Fruit fly (Drosophila melanogaster) whole organism, embryonic: ENCODE results near the gene APC4.

Experiments used
- ATbp ChIP-seq: fragments of 200-800 bp; sonication (Bioruptor generic); optimal IDR thresholded peaks from 2 replicates; lab custom pipeline; 2017; ENCODE audit warnings: missing biosample characterization, mild to moderate bottlenecking, missing genetic modification characterization, missing genetic modification reagents
- Atf-2 ChIP-seq: fragments of 200-800 bp; sonication (Bioruptor generic); optimal IDR thresholded peaks from 2 replicates; lab custom pipeline; 2016; ENCODE audit warnings: missing biosample characterization, missing genetic modification characterization
- B-H2 ChIP-seq: fragments of 200-800 bp; sonication (Bioruptor generic); optimal IDR thresholded peaks from 2 replicates; lab custom pipeline; 2018; ENCODE audit warnings: missing biosample characterization, mild to moderate bottlenecking, missing genetic modification characterization
- CG10147 ChIP-seq: fragments of 200-800 bp; sonication (Bioruptor generic); optimal IDR thresholded peaks from 2 replicates; lab custom pipeline; 2019; ENCODE audit warnings: missing biosample characterization, mild to moderate bottlenecking, missing genetic modification characterization, moderate library complexity
- CG11398 ChIP-seq: fragments of 200-800 bp; sonication (Bioruptor generic); optimal IDR thresholded peaks from 2 replicates; lab custom pipeline; 2016; ENCODE audit warnings: missing biosample characterization, missing genetic modification characterization
- CG11504 ChIP-seq: fragments of 200-800 bp; sonication (Bioruptor generic); optimal IDR thresholded peaks from 3 replicates; lab custom pipeline; 2019; ENCODE audit warnings: missing biosample characterization, mild to moderate bottlenecking, missing genetic modification characterization, moderate library complexity
- CG12391 ChIP-seq: fragments of 200-800 bp; sonication (Bioruptor generic); optimal IDR thresholded peaks from 3 replicates; lab custom pipeline; 2018; ENCODE audit warnings: missing biosample characterization, mild to moderate bottlenecking, missing genetic modification characterization, moderate library complexity
- CG12659 ChIP-seq: fragments of 200-800 bp; sonication (Bioruptor generic); optimal IDR thresholded peaks from 3 replicates; lab custom pipeline; 2017; ENCODE audit warnings: mild to moderate bottlenecking, missing biosample characterization, missing genetic modification reagents, missing genetic modification characterization
- CG18011 ChIP-seq: fragments of 200-800 bp; sonication (Bioruptor generic); optimal IDR thresholded peaks from 2 replicates; lab custom pipeline; 2017; ENCODE audit warnings: missing biosample characterization, missing genetic modification characterization, mild to moderate bottlenecking, moderate library complexity, missing genotype
- CG18476 ChIP-seq: fragments of 200-800 bp; sonication (Bioruptor generic); optimal IDR thresholded peaks from 2 replicates; lab custom pipeline; 2016; ENCODE audit warnings: missing biosample characterization, mild to moderate bottlenecking, missing genetic modification characterization
- CG2202 ChIP-seq: fragments of 200-800 bp; sonication (Bioruptor generic); optimal IDR thresholded peaks from 2 replicates; lab custom pipeline; 2018; ENCODE audit warnings: missing biosample characterization, mild to moderate bottlenecking, missing genetic modification characterization
- CG2678 ChIP-seq: fragments of 200-800 bp; sonication (Bioruptor generic); optimal IDR thresholded peaks from 3 replicates; lab custom pipeline; 2019; ENCODE audit warnings: missing biosample characterization, mild to moderate bottlenecking, missing genetic modification characterization, moderate library complexity
- CG33557 ChIP-seq: fragments of 200-800 bp; sonication (Bioruptor generic); optimal IDR thresholded peaks from 2 replicates; lab custom pipeline; 2019; ENCODE audit warnings: missing biosample characterization, mild to moderate bottlenecking, missing genetic modification characterization, moderate library complexity
- CG3407 ChIP-seq: fragments of 200-800 bp; sonication (Bioruptor generic); optimal IDR thresholded peaks from 2 replicates; lab custom pipeline; 2018; ENCODE audit warnings: missing biosample characterization, mild to moderate bottlenecking, missing genetic modification characterization
- CG6654 ChIP-seq: fragments of 200-800 bp; sonication (Bioruptor generic); optimal IDR thresholded peaks from 2 replicates; lab custom pipeline; 2017; ENCODE audit warnings: missing biosample characterization, mild to moderate bottlenecking, missing genetic modification characterization
- CG6791 ChIP-seq: fragments of 200-800 bp; sonication (Bioruptor generic); IDR thresholded peaks from 3 replicates; pipeline ENCODE4 v1.3.6; 2022; ENCODE audit warnings: missing biosample characterization, missing genetic modification characterization; ENCODE audit not compliant: partially characterized antibody
- CG7745 ChIP-seq: fragments of 200-800 bp; sonication (Bioruptor generic); optimal IDR thresholded peaks from 2 replicates; lab custom pipeline; 2018; ENCODE audit warnings: missing biosample characterization, mild to moderate bottlenecking, missing genetic modification characterization, moderate library complexity
- CG8089 ChIP-seq: fragments of 200-800 bp; sonication (Bioruptor generic); optimal IDR thresholded peaks from 3 replicates; lab custom pipeline; 2016; ENCODE audit warnings: missing biosample characterization, missing genetic modification characterization
- CG9727 ChIP-seq: fragments of 200-800 bp; sonication (Bioruptor generic); optimal IDR thresholded peaks from 3 replicates; lab custom pipeline; 2017; ENCODE audit warnings: missing biosample characterization, mild to moderate bottlenecking, missing genetic modification characterization
- Dad ChIP-seq: fragments of 200-800 bp; sonication (Bioruptor generic); optimal IDR thresholded peaks from 3 replicates; lab custom pipeline; 2016; ENCODE audit warnings: missing biosample characterization, missing genetic modification characterization
- Dp ChIP-seq: fragments of 200-800 bp; sonication (Bioruptor generic); optimal IDR thresholded peaks from 2 replicates; lab custom pipeline; 2018; ENCODE audit warnings: missing biosample characterization, mild to moderate bottlenecking, missing genetic modification characterization, moderate library complexity
- Fer3 ChIP-seq: fragments of 200-800 bp; sonication (Bioruptor generic); optimal IDR thresholded peaks from 2 replicates; lab custom pipeline; 2018; ENCODE audit warnings: missing biosample characterization, mild to moderate bottlenecking, missing genetic modification characterization, moderate library complexity
- HLH4C ChIP-seq: fragments of 200-800 bp; sonication (Bioruptor generic); IDR thresholded peaks from 3 replicates; pipeline ENCODE4 v1.3.6; 2022; ENCODE audit warnings: missing biosample characterization, missing genetic modification characterization; ENCODE audit not compliant: partially characterized antibody
- Hey ChIP-seq: fragments of 200-800 bp; sonication (Bioruptor generic); optimal IDR thresholded peaks from 3 replicates; lab custom pipeline; 2018; ENCODE audit warnings: missing biosample characterization, mild to moderate bottlenecking, missing genetic modification characterization
- HmgZ ChIP-seq: fragments of 200-800 bp; sonication (Bioruptor generic); optimal IDR thresholded peaks from 2 replicates; lab custom pipeline; 2018; ENCODE audit warnings: missing biosample characterization, mild to moderate bottlenecking, missing genetic modification characterization
- Hmr ChIP-seq: fragments of 200-800 bp; sonication (Bioruptor generic); optimal IDR thresholded peaks from 3 replicates; lab custom pipeline; 2017; ENCODE audit warnings: mild to moderate bottlenecking, missing biosample characterization, missing genetic modification reagents, missing genetic modification characterization
- Mad ChIP-seq: fragments of 200-800 bp; sonication (Bioruptor generic); optimal IDR thresholded peaks from 2 replicates; lab custom pipeline; 2016; ENCODE audit warnings: missing biosample characterization, missing genetic modification characterization
- Myb ChIP-seq: fragments of 200-800 bp; sonication (Bioruptor generic); optimal IDR thresholded peaks from 2 replicates; lab custom pipeline; 2016; ENCODE audit warnings: missing biosample characterization, missing genetic modification characterization
- NC2α ChIP-seq: fragments of 200-800 bp; sonication (Bioruptor generic); optimal IDR thresholded peaks from 2 replicates; lab custom pipeline; 2016; ENCODE audit warnings: missing biosample characterization, missing genetic modification characterization
- NfI ChIP-seq: fragments of 200-800 bp; sonication (Bioruptor generic); optimal IDR thresholded peaks from 3 replicates; lab custom pipeline; 2018; ENCODE audit warnings: missing biosample characterization, mild to moderate bottlenecking, missing genetic modification characterization, moderate library complexity
- Oaz ChIP-seq: fragments of 200-800 bp; sonication (Bioruptor generic); IDR thresholded peaks from 2 replicates; pipeline ENCODE4 v1.3.6; 2022; ENCODE audit warnings: missing biosample characterization, missing genetic modification characterization
- PHDP ChIP-seq: fragments of 200-800 bp; sonication (Bioruptor generic); optimal IDR thresholded peaks from 3 replicates; lab custom pipeline; 2018; ENCODE audit warnings: missing biosample characterization, mild to moderate bottlenecking, missing genetic modification characterization, moderate library complexity
- Ravus ChIP-seq: fragments of 200-800 bp; sonication (Bioruptor generic); IDR thresholded peaks from 2 replicates; pipeline ENCODE4 v1.3.6; 2022; ENCODE audit warnings: missing biosample characterization, missing genetic modification characterization
- Sox100B ChIP-seq: fragments of 200-800 bp; sonication (Bioruptor generic); optimal IDR thresholded peaks from 3 replicates; lab custom pipeline; 2018; ENCODE audit warnings: missing biosample characterization, mild to moderate bottlenecking, missing genetic modification characterization
- Stat92E ChIP-seq, 3 experiments: fragments of >200 bp in 2 of 3; fragments of 200-800 bp in 1 of 3; sonication (Bioruptor generic) in 1 of 3; optimal IDR thresholded peaks; 2 replicates each; lab custom pipeline; 2017 to 2019; ENCODE audit warnings: missing biosample characterization in 3 of 3, missing genetic modification characterization in 3 of 3, mild to moderate bottlenecking in 1 of 3, moderate library complexity in 1 of 3
- ac ChIP-seq: fragments of 200-800 bp; sonication (Bioruptor generic); optimal IDR thresholded peaks from 3 replicates; lab custom pipeline; 2017; ENCODE audit warnings: missing biosample characterization, mild to moderate bottlenecking, missing genetic modification characterization
- az2 ChIP-seq: fragments of 200-800 bp; sonication (Bioruptor generic); optimal IDR thresholded peaks from 3 replicates; lab custom pipeline; 2016; ENCODE audit warnings: missing biosample characterization, missing genetic modification characterization
- bigmax ChIP-seq: fragments of 200-800 bp; sonication (Bioruptor generic); optimal IDR thresholded peaks from 2 replicates; lab custom pipeline; 2018; ENCODE audit warnings: missing biosample characterization, mild to moderate bottlenecking, missing genetic modification characterization
- corto ChIP-seq: fragments of 200-800 bp; sonication (Bioruptor generic); optimal IDR thresholded peaks from 2 replicates; lab custom pipeline; 2016; ENCODE audit warnings: missing biosample characterization, mild to moderate bottlenecking, missing genetic modification characterization, moderate library complexity
- exex ChIP-seq: fragments of 200-800 bp; sonication (Bioruptor generic); optimal IDR thresholded peaks from 4 replicates; lab custom pipeline; 2018; ENCODE audit warnings: missing biosample characterization, mild to moderate bottlenecking, missing genetic modification characterization, moderate library complexity
- fd3F ChIP-seq: fragments of 200-800 bp; sonication (Bioruptor generic); optimal IDR thresholded peaks from 2 replicates; lab custom pipeline; 2018; ENCODE audit warnings: missing biosample characterization, mild to moderate bottlenecking, missing genetic modification characterization, moderate library complexity
- gro ChIP-seq: fragments of 200-800 bp; sonication (Bioruptor generic); optimal IDR thresholded peaks from 2 replicates; lab custom pipeline; 2016; ENCODE audit warnings: missing biosample characterization, missing genetic modification characterization
- lola ChIP-seq, 3 experiments: fragments of >200 bp in 2 of 3; fragments of 200-800 bp in 1 of 3; sonication (Bioruptor generic) in 1 of 3; optimal IDR thresholded peaks; 2 replicates each; lab custom pipeline; 2017 to 2019; ENCODE audit warnings: missing biosample characterization in 3 of 3, missing genetic modification characterization in 3 of 3, mild to moderate bottlenecking in 1 of 3, moderate library complexity in 1 of 3
- mld ChIP-seq: fragments of 200-800 bp; sonication (Bioruptor generic); IDR thresholded peaks from 3 replicates; pipeline ENCODE4 v1.3.6; 2022; ENCODE audit warnings: missing biosample characterization, missing genetic modification characterization; ENCODE audit not compliant: partially characterized antibody
- pan ChIP-seq, 4 experiments: fragments of >200 bp in 3 of 4; fragments of 200-800 bp in 1 of 4; sonication (Bioruptor generic) in 1 of 4; optimal IDR thresholded peaks in 3 of 4; IDR thresholded peaks in 1 of 4; 2 replicates each; pipeline versions ENCODE4 v1.3.6 to Lab custom; 2017 to 2022; ENCODE audit warnings: missing biosample characterization in 2 of 4, missing genetic modification characterization in 2 of 4, mixed read lengths in 1 of 4
- sens-2 ChIP-seq: fragments of 200-800 bp; sonication (Bioruptor generic); IDR thresholded peaks from 2 replicates; pipeline ENCODE4 v1.3.6; 2022; ENCODE audit warnings: missing biosample characterization, missing genetic modification characterization
- ttk ChIP-seq: fragments of 200-800 bp; sonication (Bioruptor generic); IDR thresholded peaks from 2 replicates; pipeline ENCODE4 v2.1.2; 2022; ENCODE audit warnings: missing biosample characterization, missing genetic modification characterization
- tup ChIP-seq: fragments of 200-800 bp; sonication (Bioruptor generic); optimal IDR thresholded peaks from 2 replicates; lab custom pipeline; 2016; ENCODE audit warnings: missing biosample characterization, mild to moderate bottlenecking, missing genetic modification characterization, moderate library complexity
- zen2 ChIP-seq: fragments of 200-800 bp; sonication (Bioruptor generic); IDR thresholded peaks from 3 replicates; pipeline ENCODE4 v1.3.6; 2022; ENCODE audit warnings: missing biosample characterization, missing genetic modification characterization; ENCODE audit not compliant: partially characterized antibody

APC4 gene

DNA sequence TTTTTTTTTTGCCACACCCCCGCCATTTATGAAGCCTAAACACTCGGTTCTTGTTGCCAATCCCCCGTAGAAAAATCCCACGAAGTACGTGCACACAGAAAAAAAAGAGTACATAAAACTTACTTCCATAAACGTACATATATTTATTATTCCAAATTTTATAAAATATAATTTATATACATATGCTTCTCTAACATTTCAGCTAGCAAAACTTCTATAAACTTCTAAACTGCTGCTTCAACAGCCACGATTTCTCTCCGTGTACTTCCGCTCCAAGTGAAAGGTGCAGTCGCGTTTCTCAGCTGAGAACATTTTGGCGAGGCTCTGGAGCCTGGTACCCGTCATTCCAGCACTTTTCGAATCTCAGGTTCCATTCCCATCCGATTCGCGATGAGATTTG, 20.1 kb upstream of the APC4 start (continued):
- TF ChIP-seq CG11504 (tag; lab: Kevin White, UChicago), result peak; percentile 43
- no peak for TF ChIP-seq CG3407 (GFP tag; lab: Kevin White, UChicago)
- TF ChIP-seq CG6654, result no peak
- TF ChIP-seq CG2202 (tag; lab: Kevin White, UChicago), result no peak
- peak; percentile 9 for TF ChIP-seq CG12659 (GFP tag; lab: Kevin White, UChicago)
- no peak for TF ChIP-seq ac (GFP tag; lab: Kevin White, UChicago)
- no peak for TF ChIP-seq CG18476 (GFP tag; lab: Kevin White, UChicago)
- no peak for TF ChIP-seq CG10147 (GFP tag; lab: Kevin White, UChicago)
- no peak for TF ChIP-seq HLH4C (GFP tag; lab: Robert Waterston, UW)
- TF ChIP-seq HmgZ (tag; lab: Kevin White, UChicago), result no peak
- no peak for TF ChIP-seq Atf-2 (GFP tag; lab: Kevin White, UChicago)
- no peak for TF ChIP-seq gro (GFP tag; lab: Kevin White, UChicago)
- TF ChIP-seq CG11398 (GFP tag; lab: Kevin White, UChicago), result no peak
- no peak for TF ChIP-seq tup
- TF ChIP-seq CG7745 (tag; lab: Kevin White, UChicago), result no peak
- no peak for TF ChIP-seq Oaz (GFP tag; lab: Robert Waterston, UW)
- TF ChIP-seq Hmr (GFP tag; lab: Kevin White, UChicago), result peak; percentile 3
- TF ChIP-seq Mad (GFP tag; lab: Kevin White, UChicago), result no peak
- TF ChIP-seq CG8089 (GFP tag; lab: Kevin White, UChicago), result no peak
- TF ChIP-seq fd3F (GFP tag; lab: Kevin White, UChicago), result no peak
- TF ChIP-seq ATbp (GFP tag; lab: Kevin White, UChicago), result no peak
- no peak for TF ChIP-seq az2
- no peak for TF ChIP-seq bigmax (GFP tag; lab: Kevin White, UChicago)
- TF ChIP-seq lola (GFP tag; optimal IDR thresholded peaks at IDR 0.05; lab: Kevin White, UChicago), result no peak
- TF ChIP-seq Hey, result no peak
- no peak for TF ChIP-seq CG33557 (GFP tag; lab: Kevin White, UChicago)
- peak; percentile 7 for TF ChIP-seq CG12391 (tag; lab: Kevin White, UChicago)
- no peak for TF ChIP-seq Fer3 (tag; lab: Kevin White, UChicago)
- TF ChIP-seq Stat92E (GFP tag; optimal IDR thresholded peaks at IDR 0.05; lab: Kevin White, UChicago), result no peak
- TF ChIP-seq Dp (GFP tag; lab: Kevin White, UChicago), result no peak
- no peak for TF ChIP-seq Myb (GFP tag; lab: Kevin White, UChicago)
- 0 out of 2 replicates have a peak, but pooled peaks have one; percentile 7 for TF ChIP-seq ttk (GFP tag; lab: Robert Waterston, UW)
- no peak for TF ChIP-seq CG6791 (GFP tag; lab: Robert Waterston, UW)
- TF ChIP-seq corto (GFP tag; lab: Kevin White, UChicago), result peak; percentile 26
- TF ChIP-seq exex (tag; lab: Kevin White, UChicago), result no peak
- TF ChIP-seq NC2α, result no peak
- TF ChIP-seq sens-2 (GFP tag; lab: Robert Waterston, UW), result no peak
- TF ChIP-seq NfI (GFP tag; lab: Kevin White, UChicago), result no peak
- TF ChIP-seq Sox100B (GFP tag; lab: Kevin White, UChicago), result no peak
- TF ChIP-seq Ravus (GFP tag; lab: Robert Waterston, UW), result no peak
- TF ChIP-seq zen2, result no peak
- TF ChIP-seq PHDP (tag; lab: Kevin White, UChicago), result no peak
- no peak for TF ChIP-seq CG9727 (GFP tag; lab: Kevin White, UChicago)
- peak; percentile 4 for TF ChIP-seq CG2678 (tag; lab: Kevin White, UChicago)
- TF ChIP-seq mld (GFP tag; lab: Robert Waterston, UW), result no peak
- TF ChIP-seq Dad, result no peak
- no peak for TF ChIP-seq B-H2 (GFP tag; lab: Kevin White, UChicago)
- no peak for TF ChIP-seq CG18011 (GFP tag; lab: Kevin White, UChicago)
- no peak for TF ChIP-seq pan (optimal IDR thresholded peaks at IDR 0.05; lab: Kevin White, UChicago)
- TF ChIP-seq pan (GFP tag; optimal IDR thresholded peaks at IDR 0.05 in 1 of 2, IDR thresholded peaks at IDR 0.05 in 1 of 2), result peak in 1 of 2 experiments; percentile 31
